Worm (Caenorhabditis elegans) whole organism, L1 larva: ENCODE results near the gene C04E6.7.

Experiments
- aha-1 ChIP-seq: fragments of 150-350 bp; optimal IDR thresholded peaks from 2 replicates; lab custom pipeline; 2014; ENCODE audit warnings: missing biosample characterization, missing genetic modification characterization
- alr-1 ChIP-seq: fragments of 200-800 bp; sonication (Bioruptor generic); optimal IDR thresholded peaks from 2 replicates; lab custom pipeline; 2018; ENCODE audit warnings: borderline replicate concordance, mild to moderate bottlenecking, missing genetic modification characterization, missing compliant biosample characterization
- ceh-88 ChIP-seq: fragments of 200-800 bp; sonication (Bioruptor generic); IDR thresholded peaks from 2 replicates; pipeline ENCODE4 v1.3.6; 2022; ENCODE audit warnings: missing genetic modification characterization, missing compliant biosample characterization
- jun-1 ChIP-seq: fragments of 150-350 bp; optimal IDR thresholded peaks from 2 replicates; lab custom pipeline; 2014; ENCODE audit warnings: missing biosample characterization, missing genetic modification reagents, missing genetic modification characterization
- lsy-2 ChIP-seq, 2 experiments: fragments of 150-350 bp; optimal IDR thresholded peaks; 2 replicates each; lab custom pipeline; 2014; ENCODE audit warnings: missing biosample characterization in 2 of 2, missing genetic modification characterization in 2 of 2
- mdl-1 ChIP-seq, 2 experiments: fragments of 150-350 bp; optimal IDR thresholded peaks; 2 replicates each; lab custom pipeline; 2014 to 2017; ENCODE audit warnings: missing biosample characterization in 2 of 2, missing genetic modification characterization in 2 of 2, inconsistent platforms in 1 of 2
- nhr-28 ChIP-seq: fragments of 150-350 bp; optimal IDR thresholded peaks from 2 replicates; lab custom pipeline; 2014; ENCODE audit warnings: missing biosample characterization, missing genetic modification characterization
- nhr-85 ChIP-seq: sonication (generic microtip); peaks from one replicate; lab custom pipeline; 2016; ENCODE audit warnings: missing genetic modification characterization, inconsistent platforms, missing compliant biosample characterization
- snpc-4 ChIP-seq: fragments of 150-350 bp; optimal IDR thresholded peaks from 2 replicates; lab custom pipeline; 2014; ENCODE audit warnings: missing biosample characterization, missing genetic modification characterization
- tbx-2 ChIP-seq: sonication (generic microtip); optimal IDR thresholded peaks from 2 replicates; lab custom pipeline; 2016; ENCODE audit warnings: missing genetic modification characterization, missing compliant biosample characterization
- unc-130 ChIP-seq: fragments of 150-350 bp; optimal IDR thresholded peaks from 2 replicates; lab custom pipeline; 2017; ENCODE audit warnings: missing biosample characterization, missing genetic modification characterization, inconsistent platforms
- ztf-4 ChIP-seq: fragments of 150-350 bp; optimal IDR thresholded peaks from 2 replicates; lab custom pipeline; 2014; ENCODE audit warnings: missing biosample characterization, missing genetic modification characterization

DNA sequence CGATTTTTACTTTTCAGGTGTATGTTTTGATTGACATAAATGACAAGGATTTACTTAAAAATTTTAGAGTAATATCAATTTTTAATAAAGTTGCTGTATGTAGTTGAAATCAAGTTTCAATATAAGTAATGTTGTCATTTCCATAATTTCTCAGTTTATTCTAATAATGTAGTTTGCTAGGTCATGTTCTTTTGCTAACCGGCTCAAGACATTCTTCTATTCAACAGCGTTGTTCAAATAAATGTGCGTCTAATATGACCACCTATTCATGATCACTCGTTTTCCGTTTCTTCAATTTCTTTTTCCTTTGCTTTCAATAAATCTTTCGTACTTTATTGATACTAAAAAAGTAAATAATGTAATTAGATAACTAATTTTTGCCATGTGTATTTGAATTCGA lies 13.1 kb upstream of the C04E6.7 start, which contains the start of gene C02G6.3:
- TF ChIP-seq snpc-4 (tag; lab: Kevin White, UChicago): no peak
- no peak for TF ChIP-seq lsy-2 (tag; optimal IDR thresholded peaks at IDR 0.05; lab: Kevin White, UChicago)
- TF ChIP-seq tbx-2: no peak
- no peak for TF ChIP-seq nhr-28
- TF ChIP-seq ceh-88 (GFP tag; lab: Robert Waterston, UW): no peak
- no peak for TF ChIP-seq jun-1
- no peak for TF ChIP-seq ztf-4 (tag; lab: Kevin White, UChicago)
- TF ChIP-seq mdl-1 (tag; optimal IDR thresholded peaks at IDR 0.05; lab: Kevin White, UChicago): no peak
- no peak for TF ChIP-seq nhr-85 (tag; lab: Kevin White, UChicago)
- TF ChIP-seq alr-1: no peak
- no peak for TF ChIP-seq aha-1 (tag; lab: Kevin White, UChicago)
- no peak for TF ChIP-seq unc-130
